Fruit fly (Drosophila melanogaster) whole organism, embryonic: ENCODE measurements around the gene Doc2.

ENCODE experiments used
- Atf3 ChIP-seq: fragments of 200-800 bp; sonication (Bioruptor generic); optimal IDR thresholded peaks from 3 replicates; lab custom pipeline; 2016; ENCODE audit warnings: missing biosample characterization, missing genetic modification characterization
- B-H1 ChIP-seq: fragments of 200-800 bp; sonication (Bioruptor generic); IDR thresholded peaks from 3 replicates; pipeline ENCODE4 v1.3.6; 2022; ENCODE audit warnings: missing biosample characterization, missing genetic modification characterization
- Bdp1 ChIP-seq: fragments of 200-800 bp; sonication (Bioruptor generic); optimal IDR thresholded peaks from 3 replicates; lab custom pipeline; 2016; ENCODE audit warnings: missing biosample characterization, missing genetic modification characterization
- Bgb ChIP-seq: fragments of 200-800 bp; sonication (Bioruptor generic); IDR thresholded peaks from 2 replicates; pipeline ENCODE4 v1.3.6; 2022; ENCODE audit warnings: missing biosample characterization, missing genetic modification characterization; ENCODE audit not compliant: partially characterized antibody
- CG11398 ChIP-seq: fragments of 200-800 bp; sonication (Bioruptor generic); optimal IDR thresholded peaks from 2 replicates; lab custom pipeline; 2016; ENCODE audit warnings: missing biosample characterization, missing genetic modification characterization
- CG11696 ChIP-seq: fragments of 200-800 bp; sonication (Bioruptor generic); IDR thresholded peaks from 2 replicates; pipeline ENCODE4 v1.3.6; 2022; ENCODE audit warnings: missing biosample characterization, missing genetic modification characterization
- CG12155 ChIP-seq: fragments of 200-800 bp; sonication (Bioruptor generic); optimal IDR thresholded peaks from 3 replicates; lab custom pipeline; 2016; ENCODE audit warnings: missing biosample characterization, missing genetic modification characterization
- CG14441 ChIP-seq: fragments of 200-800 bp; sonication (Bioruptor generic); IDR thresholded peaks from 2 replicates; pipeline ENCODE4 v1.3.6; 2022; ENCODE audit warnings: missing biosample characterization, missing genetic modification characterization
- CG17361 ChIP-seq: fragments of 200-800 bp; sonication (Bioruptor generic); IDR thresholded peaks from 3 replicates; pipeline ENCODE4 v1.3.6; 2022; ENCODE audit warnings: missing biosample characterization, missing genetic modification characterization
- CG17612 ChIP-seq: fragments of 200-800 bp; sonication (Bioruptor generic); IDR thresholded peaks from 2 replicates; pipeline ENCODE4 v1.3.6; 2022; ENCODE audit warnings: missing biosample characterization, missing genetic modification characterization
- CG31224 ChIP-seq: fragments of 200-800 bp; sonication (Bioruptor generic); IDR thresholded peaks from 2 replicates; pipeline ENCODE4 v1.3.6; 2022; ENCODE audit warnings: missing biosample characterization, missing genetic modification characterization
- CG4282 ChIP-seq: fragments of 200-800 bp; sonication (Bioruptor generic); optimal IDR thresholded peaks from 2 replicates; lab custom pipeline; 2016; ENCODE audit warnings: missing biosample characterization, missing genetic modification characterization
- CG6654 ChIP-seq: fragments of 200-800 bp; sonication (Bioruptor generic); optimal IDR thresholded peaks from 2 replicates; lab custom pipeline; 2017; ENCODE audit warnings: missing biosample characterization, mild to moderate bottlenecking, missing genetic modification characterization
- CG8281 ChIP-seq: fragments of 200-800 bp; sonication (Bioruptor generic); optimal IDR thresholded peaks from 2 replicates; lab custom pipeline; 2018; ENCODE audit warnings: missing biosample characterization, mild to moderate bottlenecking, missing genetic modification characterization, moderate library complexity
- CG8388 ChIP-seq: fragments of 200-800 bp; sonication (Bioruptor generic); optimal IDR thresholded peaks from 2 replicates; lab custom pipeline; 2019; ENCODE audit warnings: missing biosample characterization, mild to moderate bottlenecking, missing genetic modification characterization, moderate library complexity
- D19A ChIP-seq: fragments of 200-800 bp; optimal IDR thresholded peaks from 3 replicates; lab custom pipeline; 2019; ENCODE audit warnings: missing biosample characterization, mild to moderate bottlenecking, missing genetic modification characterization, moderate library complexity
- Ets65A ChIP-seq: fragments of 200-800 bp; sonication (Bioruptor generic); peaks from one replicate; lab custom pipeline; 2016; ENCODE audit warnings: missing biosample characterization, missing genetic modification characterization
- Fer1 ChIP-seq: fragments of 200-800 bp; sonication (Bioruptor generic); optimal IDR thresholded peaks from 2 replicates; lab custom pipeline; 2017; ENCODE audit warnings: missing biosample characterization, mild to moderate bottlenecking, missing genetic modification characterization
- Hand ChIP-seq: fragments of 200-800 bp; sonication (Bioruptor generic); optimal IDR thresholded peaks from 2 replicates; lab custom pipeline; 2017; ENCODE audit warnings: mild to moderate bottlenecking, missing biosample characterization, missing genetic modification reagents, missing genetic modification characterization
- HmgZ ChIP-seq: fragments of 200-800 bp; sonication (Bioruptor generic); optimal IDR thresholded peaks from 2 replicates; lab custom pipeline; 2018; ENCODE audit warnings: missing biosample characterization, mild to moderate bottlenecking, missing genetic modification characterization
- MESR4 ChIP-seq: fragments of 200-800 bp; sonication (Bioruptor generic); optimal IDR thresholded peaks from 2 replicates; lab custom pipeline; 2018; ENCODE audit warnings: missing biosample characterization, mild to moderate bottlenecking, missing genetic modification characterization, moderate library complexity
- Mes4 ChIP-seq: fragments of 200-800 bp; sonication (Bioruptor generic); optimal IDR thresholded peaks from 2 replicates; lab custom pipeline; 2016; ENCODE audit warnings: missing biosample characterization, missing genetic modification characterization
- Opbp ChIP-seq: fragments of 200-800 bp; sonication (Bioruptor generic); IDR thresholded peaks from 3 replicates; pipeline ENCODE4 v1.3.6; 2022; ENCODE audit warnings: missing biosample characterization, missing genetic modification characterization; ENCODE audit not compliant: partially characterized antibody
- Vsx1 ChIP-seq: fragments of 200-800 bp; sonication (Bioruptor generic); optimal IDR thresholded peaks from 2 replicates; lab custom pipeline; 2017; ENCODE audit warnings: missing biosample characterization, mild to moderate bottlenecking, missing genetic modification characterization, missing genetic modification reagents
- Xrp1 ChIP-seq: fragments of 200-800 bp; sonication (Bioruptor generic); IDR thresholded peaks from 2 replicates; pipeline ENCODE4 v1.3.6; 2022; ENCODE audit warnings: missing biosample characterization, missing genetic modification characterization
- br ChIP-seq: fragments of >200 bp; optimal IDR thresholded peaks from 2 replicates; lab custom pipeline; 2017
- chinmo ChIP-seq: fragments of 200-800 bp; sonication (Bioruptor generic); IDR thresholded peaks from 4 replicates; pipeline ENCODE4 v1.3.6; 2022; ENCODE audit warnings: missing biosample characterization, missing genetic modification characterization; ENCODE audit not compliant: partially characterized antibody
- chn ChIP-seq: fragments of 200-800 bp; sonication (Bioruptor generic); optimal IDR thresholded peaks from 2 replicates; lab custom pipeline; 2016; ENCODE audit warnings: missing biosample characterization, missing genetic modification characterization
- croc ChIP-seq: fragments of 200-800 bp; sonication (Bioruptor generic); conservative IDR thresholded peaks from 3 replicates; pipeline ENCODE4 v1.3.6; 2022; ENCODE audit warnings: missing biosample characterization, missing genetic modification characterization
- crp ChIP-seq, 2 experiments: fragments of 200-800 bp; sonication (Bioruptor generic); optimal IDR thresholded peaks; 2 replicates in 1 of 2; 3 replicates in 1 of 2; lab custom pipeline; 2017; ENCODE audit warnings: missing biosample characterization in 2 of 2, missing genetic modification characterization in 2 of 2, mild to moderate bottlenecking in 1 of 2, moderate library complexity in 1 of 2
- dan ChIP-seq: fragments of 200-800 bp; sonication (Bioruptor generic); IDR thresholded peaks from 2 replicates; pipeline ENCODE4 v1.3.6; 2022; ENCODE audit warnings: missing biosample characterization, missing genetic modification characterization
- en ChIP-seq: fragments of 200-800 bp; sonication (Bioruptor generic); optimal IDR thresholded peaks from 2 replicates; lab custom pipeline; 2016; ENCODE audit warnings: missing biosample characterization, missing genetic modification characterization
- ftz-f1 ChIP-seq: fragments of 200-800 bp; sonication (Bioruptor generic); optimal IDR thresholded peaks from 2 replicates; lab custom pipeline; 2016; ENCODE audit warnings: missing biosample characterization, missing genetic modification characterization
- gcm ChIP-seq: fragments of 200-800 bp; sonication (Bioruptor generic); optimal IDR thresholded peaks from 2 replicates; lab custom pipeline; 2019; ENCODE audit warnings: missing biosample characterization, mild to moderate bottlenecking, missing genetic modification characterization, moderate library complexity
- hb ChIP-seq: fragments of 200-800 bp; sonication (Bioruptor generic); IDR thresholded peaks from 3 replicates; pipeline ENCODE4 v1.3.6; 2022; ENCODE audit warnings: missing biosample characterization, missing genetic modification characterization; ENCODE audit not compliant: partially characterized antibody
- jumu ChIP-seq: fragments of 200-800 bp; sonication (Bioruptor generic); optimal IDR thresholded peaks from 3 replicates; lab custom pipeline; 2016; ENCODE audit warnings: missing biosample characterization, missing genetic modification characterization
- kni ChIP-seq: fragments of 200-800 bp; sonication (Bioruptor generic); optimal IDR thresholded peaks from 3 replicates; lab custom pipeline; 2017; ENCODE audit warnings: mild to moderate bottlenecking, missing biosample characterization, missing genetic modification reagents, missing genetic modification characterization
- lola ChIP-seq, 3 experiments: fragments of >200 bp in 2 of 3; fragments of 200-800 bp in 1 of 3; sonication (Bioruptor generic) in 1 of 3; optimal IDR thresholded peaks; 2 replicates each; lab custom pipeline; 2017 to 2019; ENCODE audit warnings: missing biosample characterization in 3 of 3, missing genetic modification characterization in 3 of 3, mild to moderate bottlenecking in 1 of 3, moderate library complexity in 1 of 3
- nau ChIP-seq: fragments of 200-800 bp; sonication (Bioruptor generic); optimal IDR thresholded peaks from 3 replicates; lab custom pipeline; 2017; ENCODE audit warnings: missing biosample characterization, mild to moderate bottlenecking, missing genetic modification characterization, missing genetic modification reagents
- onecut ChIP-seq: fragments of 200-800 bp; sonication (Bioruptor generic); IDR thresholded peaks from 2 replicates; pipeline ENCODE4 v1.3.6; 2022; ENCODE audit warnings: missing biosample characterization, missing genetic modification characterization
- org-1 ChIP-seq: fragments of 200-800 bp; sonication (Bioruptor generic); optimal IDR thresholded peaks from 2 replicates; lab custom pipeline; 2017; ENCODE audit warnings: missing biosample characterization, missing genetic modification characterization
- pros ChIP-seq: fragments of 200-800 bp; sonication (Bioruptor generic); optimal IDR thresholded peaks from 3 replicates; lab custom pipeline; 2019; ENCODE audit warnings: missing biosample characterization, mild to moderate bottlenecking, missing genetic modification characterization, moderate library complexity
- repo ChIP-seq: fragments of 200-800 bp; sonication (Bioruptor generic); optimal IDR thresholded peaks from 2 replicates; lab custom pipeline; 2016; ENCODE audit warnings: missing biosample characterization, missing genetic modification characterization
- rib ChIP-seq: fragments of 200-800 bp; sonication (Bioruptor generic); IDR thresholded peaks from 2 replicates; pipeline ENCODE4 v1.3.6; 2022; ENCODE audit warnings: missing biosample characterization, missing genetic modification characterization
- schlank ChIP-seq: fragments of 200-800 bp; sonication (Bioruptor generic); optimal IDR thresholded peaks from 2 replicates; lab custom pipeline; 2018; ENCODE audit warnings: missing biosample characterization, mild to moderate bottlenecking, missing genetic modification characterization
- shn ChIP-seq: fragments of 200-800 bp; sonication (Bioruptor generic); optimal IDR thresholded peaks from 3 replicates; lab custom pipeline; 2016; ENCODE audit warnings: missing biosample characterization, missing genetic modification characterization
- trh ChIP-seq: fragments of 200-800 bp; sonication (Bioruptor generic); optimal IDR thresholded peaks from 2 replicates; lab custom pipeline; 2016; ENCODE audit warnings: missing biosample characterization, missing genetic modification characterization
- twi ChIP-seq: fragments of 200-800 bp; optimal IDR thresholded peaks from 2 replicates; lab custom pipeline; 2019; ENCODE audit warnings: missing biosample characterization, mild to moderate bottlenecking, missing genetic modification characterization, moderate library complexity
- tx ChIP-seq: fragments of 200-800 bp; sonication (Bioruptor generic); optimal IDR thresholded peaks from 2 replicates; lab custom pipeline; 2016; ENCODE audit warnings: missing biosample characterization, missing genetic modification characterization
- vnd ChIP-seq: fragments of 200-800 bp; sonication (Bioruptor generic); IDR thresholded peaks from 3 replicates; pipeline ENCODE4 v1.3.6; 2022; ENCODE audit warnings: missing biosample characterization, missing genetic modification characterization; ENCODE audit not compliant: partially characterized antibody
- wor ChIP-seq: fragments of 200-800 bp; sonication (Bioruptor generic); IDR thresholded peaks from 2 replicates; pipeline ENCODE4 v1.3.6; 2022; ENCODE audit warnings: missing biosample characterization, missing genetic modification characterization
- zfh2 ChIP-seq: fragments of 200-800 bp; sonication (Bioruptor generic); optimal IDR thresholded peaks from 2 replicates; lab custom pipeline; 2016; ENCODE audit warnings: missing biosample characterization, missing genetic modification characterization

The Doc2 gene

DNA sequence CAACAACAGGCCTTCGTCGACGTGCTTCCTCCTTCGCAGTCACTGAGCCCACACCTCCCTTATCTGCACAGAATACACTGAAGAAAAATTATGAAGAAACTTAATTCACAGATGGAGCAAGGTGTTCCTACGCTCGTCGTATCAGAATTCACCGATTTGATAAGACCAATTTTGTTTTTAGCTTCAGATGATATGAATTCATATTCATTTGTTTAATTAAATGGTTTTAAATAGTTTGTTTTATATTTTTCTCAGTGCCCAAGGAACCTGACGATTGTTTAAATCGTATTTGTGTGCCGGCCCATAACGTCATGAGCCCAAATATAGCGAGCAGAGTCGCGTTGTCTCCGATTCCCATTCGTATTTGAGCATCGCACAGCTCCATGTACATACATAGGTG is 4.6 kb upstream of the Doc2 start (continued):
- TF ChIP-seq Bgb (GFP tag; lab: Robert Waterston, UW) (no peak), Opbp (GFP tag; lab: Robert Waterston, UW) (no peak), HmgZ (tag; lab: Kevin White, UChicago) (no peak), zfh2 (peak; percentile 6), Ets65A (GFP tag; lab: Kevin White, UChicago) (peak; percentile 96), jumu (GFP tag; lab: Kevin White, UChicago) (peak; percentile 23), Mes4 (GFP tag; lab: Kevin White, UChicago) (peak; percentile 51), CG12155 (GFP tag; lab: Kevin White, UChicago) (peak; percentile 67), shn (GFP tag; lab: Kevin White, UChicago) (peak; percentile 24), D19A (tag; lab: Kevin White, UChicago) (peak; percentile 70), B-H1 (GFP tag; lab: Robert Waterston, UW) (no peak), Bdp1 (GFP tag; lab: Kevin White, UChicago) (peak; percentile 19), chn (GFP tag; lab: Kevin White, UChicago) (peak; percentile 73), Hand (no peak), CG4282 (GFP tag; lab: Kevin White, UChicago) (no peak), trh (peak; percentile 9), CG17361 (GFP tag; lab: Robert Waterston, UW) (peak; percentile 73), br (lab: Kevin White, UChicago) (no peak), rib (GFP tag; lab: Robert Waterston, UW) (no peak), twi (peak; percentile 57), repo (no peak), croc (GFP tag; lab: Robert Waterston, UW) (peak; percentile 69), CG11398 (GFP tag; lab: Kevin White, UChicago) (no peak), ftz-f1 (GFP tag; lab: Kevin White, UChicago) (no peak), nau (GFP tag; lab: Kevin White, UChicago) (no peak), Fer1 (GFP tag; lab: Kevin White, UChicago) (no peak), chinmo (no peak), en (no peak), CG8388 (GFP tag; lab: Kevin White, UChicago) (peak; percentile 58), tx (GFP tag; lab: Kevin White, UChicago) (peak; percentile 18), hb (GFP tag; lab: Robert Waterston, UW) (no peak), Vsx1 (no peak), lola (GFP tag; optimal IDR thresholded peaks at IDR 0.05; lab: Kevin White, UChicago) (peak in 1 of 3 experiments; percentile 87), dan (peak; percentile 69), CG17612 (GFP tag; lab: Robert Waterston, UW) (no peak), Atf3 (GFP tag; lab: Kevin White, UChicago) (peak; percentile 72), wor (GFP tag; lab: Robert Waterston, UW) (no peak), vnd (no peak), gcm (GFP tag; lab: Kevin White, UChicago) (peak; percentile 51), pros (no peak), CG8281 (tag; lab: Kevin White, UChicago) (peak; percentile 8), kni (no peak), org-1 (no peak), crp (GFP tag; optimal IDR thresholded peaks at IDR 0.05; lab: Kevin White, UChicago) (no peak), onecut (GFP tag; lab: Robert Waterston, UW) (peak; percentile 57), CG11696 (GFP tag; lab: Robert Waterston, UW) (no peak), CG14441 (peak; percentile 28; the same call in 1 of the 2 replicates), CG6654 (GFP tag; lab: Kevin White, UChicago) (no peak), CG31224 (GFP tag; lab: Robert Waterston, UW) (peak; percentile 43), Xrp1 (GFP tag; lab: Robert Waterston, UW) (peak; percentile 85), schlank (no peak), MESR4 (GFP tag; lab: Kevin White, UChicago) (peak; percentile 7)
